Worm (Caenorhabditis elegans) whole organism, late embryonic: Measurements from ENCODE around the gene C17A2.7.

Experiments used
- C38D4.7 ChIP-seq: fragments of 200-800 bp; sonication (Bioruptor generic); optimal IDR thresholded peaks from 2 replicates; lab custom pipeline; 2018; ENCODE audit warnings: mild to moderate bottlenecking, missing genetic modification characterization, moderate library complexity, missing compliant biosample characterization
- F13H6.1 ChIP-seq: sonication (generic microtip); optimal IDR thresholded peaks from 2 replicates; lab custom pipeline; 2016; ENCODE audit warnings: missing genetic modification characterization, missing compliant biosample characterization
- ceh-2 ChIP-seq: sonication (generic microtip); optimal IDR thresholded peaks from 2 replicates; lab custom pipeline; 2016; ENCODE audit warnings: missing genotype, missing genetic modification characterization, missing compliant biosample characterization
- dve-1 ChIP-seq: sonication (generic microtip); optimal IDR thresholded peaks from 2 replicates; lab custom pipeline; 2017; ENCODE audit warnings: antibody characterized with exemption, mild to moderate bottlenecking, missing genetic modification characterization, missing compliant biosample characterization
- elt-2 ChIP-seq: sonication (generic microtip); optimal IDR thresholded peaks from 2 replicates; lab custom pipeline; 2016; ENCODE audit warnings: missing genetic modification reagents, missing genetic modification characterization, missing compliant biosample characterization
- hlh-15 ChIP-seq: sonication (generic microtip); optimal IDR thresholded peaks from 2 replicates; lab custom pipeline; 2016; ENCODE audit warnings: missing genetic modification characterization, missing compliant biosample characterization
- mec-3 ChIP-seq: sonication (generic microtip); optimal IDR thresholded peaks from 2 replicates; lab custom pipeline; 2016; ENCODE audit warnings: borderline replicate concordance, missing genetic modification characterization, missing compliant biosample characterization
- nhr-11 ChIP-seq: fragments of 150-350 bp; optimal IDR thresholded peaks from 2 replicates; lab custom pipeline; 2014; ENCODE audit warnings: missing biosample characterization, missing genetic modification characterization
- npax-4 ChIP-seq: sonication (generic microtip); optimal IDR thresholded peaks from 2 replicates; lab custom pipeline; 2016; ENCODE audit warnings: missing genetic modification characterization, missing compliant biosample characterization
- pha-4 ChIP-seq: fragments of 150-350 bp; optimal IDR thresholded peaks from 2 replicates; lab custom pipeline; 2018; ENCODE audit warnings: missing biosample characterization, missing genetic modification reagents, missing genetic modification characterization
- unc-3 ChIP-seq, 2 experiments: fragments of 200-800 bp in 1 of 2; sonication (Bioruptor generic) in 1 of 2; sonication (generic microtip) in 1 of 2; conservative IDR thresholded peaks in 1 of 2; optimal IDR thresholded peaks in 1 of 2; 2 replicates each; pipeline versions ENCODE4 v1.3.6 to Lab custom; 2016 to 2022; ENCODE audit warnings: missing compliant biosample characterization in 2 of 2, missing genetic modification characterization in 2 of 2, missing genetic modification reagents in 1 of 2

- no peak for TF ChIP-seq npax-4 (tag; lab: Kevin White, UChicago)
- TF ChIP-seq mec-3 (tag; lab: Kevin White, UChicago), result no peak
- no peak for TF ChIP-seq ceh-2 (tag; lab: Kevin White, UChicago)
- TF ChIP-seq F13H6.1 (tag; lab: Kevin White, UChicago), result no peak
- no peak for TF ChIP-seq hlh-15 (tag; lab: Kevin White, UChicago)
- no peak for TF ChIP-seq pha-4
- TF ChIP-seq nhr-11, result no peak
- no peak for TF ChIP-seq dve-1 (tag; lab: Kevin White, UChicago)
- no peak for TF ChIP-seq unc-3 (GFP tag; conservative IDR thresholded peaks at IDR 0.05; lab: Robert Waterston, UW)
- no peak for TF ChIP-seq unc-3 (tag; optimal IDR thresholded peaks at IDR 0.05; lab: Kevin White, UChicago)
- no peak for TF ChIP-seq elt-2 (tag; lab: Kevin White, UChicago)
- no peak for TF ChIP-seq C38D4.7 (GFP tag; lab: Kevin White, UChicago)
These were observed 26.4 kb upstream of the C17A2.7 start, which contains the start of gene oac-10 for ce11 chrII:3869601-3870000.
